Worm (Caenorhabditis elegans) whole organism, L3 larva: ENCODE measurements around the gene ssu-2.
A peak's percentile ranks its signal among the peaks of the same experiment; 100 is the strongest.

Experiments used
- R02D3.7 ChIP-seq: fragments of 150-350 bp; optimal IDR thresholded peaks from 2 replicates; lab custom pipeline; 2014; ENCODE audit warnings: missing biosample characterization, missing genetic modification characterization
- daf-12 ChIP-seq: fragments of 150-350 bp; optimal IDR thresholded peaks from 2 replicates; lab custom pipeline; 2014; ENCODE audit warnings: missing biosample characterization, missing genetic modification reagents, missing genetic modification characterization
- egl-27 ChIP-seq: sonication (generic microtip); optimal IDR thresholded peaks from 4 replicates; lab custom pipeline; 2017; ENCODE audit warnings: missing biosample characterization, missing genetic modification reagents, missing genetic modification characterization
- elt-1 ChIP-seq: fragments of 150-350 bp; optimal IDR thresholded peaks from 2 replicates; lab custom pipeline; 2014; ENCODE audit warnings: missing biosample characterization, missing genetic modification characterization
- fkh-10 ChIP-seq: sonication (generic microtip); optimal IDR thresholded peaks from 2 replicates; lab custom pipeline; 2017; ENCODE audit warnings: missing biosample characterization, missing genetic modification reagents, missing genetic modification characterization
- nhr-237 ChIP-seq: fragments of 150-350 bp; optimal IDR thresholded peaks from 2 replicates; lab custom pipeline; 2014; ENCODE audit warnings: missing biosample characterization, missing genetic modification characterization
- snpc-4 ChIP-seq: fragments of 150-350 bp; optimal IDR thresholded peaks from 2 replicates; lab custom pipeline; 2014; ENCODE audit warnings: missing biosample characterization, missing genetic modification characterization

DNA sequence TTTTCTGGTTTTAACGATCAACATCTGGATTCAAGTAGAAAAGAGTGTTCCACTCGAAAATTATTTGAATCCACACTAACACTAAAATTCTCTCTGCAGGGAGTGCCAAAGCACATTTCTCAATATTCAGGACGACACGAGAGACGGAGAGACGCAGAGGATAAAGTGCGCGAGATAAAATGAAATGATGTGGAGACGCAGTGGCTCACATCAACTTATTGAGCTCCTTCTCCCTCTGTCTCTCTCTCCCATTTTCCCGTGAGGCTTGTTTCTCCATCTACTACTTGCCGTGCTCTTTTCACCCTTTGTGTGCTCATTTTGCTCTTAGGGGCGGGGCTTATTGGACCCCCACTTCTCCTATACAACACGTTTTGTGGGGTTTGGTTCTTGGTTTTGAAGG lies 4.9 kb upstream of the ssu-2 start:
- TF ChIP-seq snpc-4 (tag; lab: Kevin White, UChicago) (peak; percentile 34), R02D3.7 (tag; lab: Kevin White, UChicago) (no peak), fkh-10 (GFP tag; lab: Kevin White, UChicago) (peak; percentile 86), daf-12 (no peak), egl-27 (tag; lab: Kevin White, UChicago) (no peak), nhr-237 (tag; lab: Kevin White, UChicago) (no peak), elt-1 (tag; lab: Kevin White, UChicago) (no peak)
